Fruit fly (Drosophila melanogaster): ENCODE data around the gene meng.

meng gene

DNA sequence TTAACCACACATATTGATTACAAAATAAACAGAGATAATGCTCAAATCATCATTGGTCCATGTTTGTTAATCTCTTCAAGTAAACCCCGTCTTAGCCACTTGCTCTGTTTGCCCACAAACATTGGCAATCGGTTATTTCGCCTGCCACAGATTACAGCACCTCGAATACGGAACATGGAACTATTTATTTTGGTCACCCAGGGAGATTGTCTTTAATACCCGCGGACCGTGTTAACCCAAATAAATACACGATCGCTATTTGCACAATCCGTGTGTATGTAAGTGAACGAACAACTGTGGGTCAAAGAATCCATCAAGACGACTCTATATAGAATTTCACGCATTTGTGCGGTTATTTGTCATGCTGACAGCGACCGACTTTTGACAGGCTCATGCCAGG lies 41.6 kb upstream of the meng start (continued):
- TF ChIP-seq CG33213 (GFP tag; optimal IDR thresholded peaks at IDR 0.05) (peak; percentile 20), Rfx (GFP tag; IDR thresholded peaks at IDR 0.05) (no peak), CG15011 (GFP tag; optimal IDR thresholded peaks at IDR 0.05) (peak; percentile 45), run (tag; optimal IDR thresholded peaks at IDR 0.05) (peak; percentile 30), Nf-YA (GFP tag; IDR thresholded peaks at IDR 0.05) (no peak), Ptx1 (GFP tag; IDR thresholded peaks at IDR 0.05) (no peak), Sox102F (GFP tag; optimal IDR thresholded peaks at IDR 0.05) (no peak), Awh (GFP tag; IDR thresholded peaks at IDR 0.05) (no peak), tna (GFP tag; IDR thresholded peaks at IDR 0.05; ENCODE audit: partially characterized antibody) (no peak), Med (GFP tag) (peak; percentile 84), dysf (GFP tag; IDR thresholded peaks at IDR 0.05) (no peak), CG8290 (GFP tag; optimal IDR thresholded peaks at IDR 0.05) (peak; percentile 31), CG8290 (tag; optimal IDR thresholded peaks at IDR 0.05) (peak in 1 of 2 experiments; percentile 39), CG4617 (GFP tag; optimal IDR thresholded peaks at IDR 0.05; ENCODE audit: borderline replicate concordance) (no peak), CG7839 (tag; optimal IDR thresholded peaks at IDR 0.05) (peak; percentile 11), fd64A (GFP tag; optimal IDR thresholded peaks at IDR 0.05) (no peak), CG1233 (GFP tag; optimal IDR thresholded peaks at IDR 0.05) (peak; percentile 60), pnt (GFP tag; optimal IDR thresholded peaks at IDR 0.05) (peak; percentile 6), sens-2 (GFP tag; IDR thresholded peaks at IDR 0.05) (peak; percentile 54; the same call in 1 of the 2 replicates), Oli (tag; optimal IDR thresholded peaks at IDR 0.05) (no peak), so (GFP tag; IDR thresholded peaks at IDR 0.05) (no peak; the same call in 2 of the 3 replicates), crol (GFP tag; IDR thresholded peaks at IDR 0.05) (no peak), CG10543 (GFP tag; optimal IDR thresholded peaks at IDR 0.05) (no peak), grn (GFP tag; optimal IDR thresholded peaks at IDR 0.05) (peak; percentile 14), Xbp1 (GFP tag; optimal IDR thresholded peaks at IDR 0.05) (no peak), fu2 (GFP tag; optimal IDR thresholded peaks at IDR 0.05) (no peak), CG11247 (GFP tag; IDR thresholded peaks at IDR 0.05) (no peak), CG13894 (tag; optimal IDR thresholded peaks at IDR 0.05) (no peak), jigr1 (GFP tag; IDR thresholded peaks at IDR 0.05) (no peak), en (GFP tag; optimal IDR thresholded peaks at IDR 0.05) (peak; percentile 30), gt (GFP tag; IDR thresholded peaks at IDR 0.05) (no peak), vfl (GFP tag; optimal IDR thresholded peaks at IDR 0.05) (no peak), sr (GFP tag; IDR thresholded peaks at IDR 0.05) (no peak), ind (GFP tag; optimal IDR thresholded peaks at IDR 0.05) (no peak), odd (GFP tag; optimal IDR thresholded peaks at IDR 0.05) (peak; percentile 46), ftz-f1 (GFP tag; optimal IDR thresholded peaks at IDR 0.05) (no peak), crp (GFP tag; optimal IDR thresholded peaks at IDR 0.05) (no peak), CG10462 (GFP tag; optimal IDR thresholded peaks at IDR 0.05) (peak; percentile 28), lbe (GFP tag; optimal IDR thresholded peaks at IDR 0.05) (no peak), Blimp-1 (GFP tag; optimal IDR thresholded peaks at IDR 0.05) (no peak), CG8388 (GFP tag; optimal IDR thresholded peaks at IDR 0.05) (no peak), Stat92E (GFP tag; optimal IDR thresholded peaks at IDR 0.05) (no peak), CG3838 (GFP tag; optimal IDR thresholded peaks at IDR 0.05) (no peak), CG2199 (GFP tag; IDR thresholded peaks at IDR 0.05) (no peak), Neu2 (GFP tag; optimal IDR thresholded peaks at IDR 0.05; ENCODE audit: borderline replicate concordance) (peak; percentile 52), pzg (GFP tag; optimal IDR thresholded peaks at IDR 0.05) (no peak), vnd (GFP tag; IDR thresholded peaks at IDR 0.05; ENCODE audit: partially characterized antibody) (no peak), CG11093 (GFP tag; IDR thresholded peaks at IDR 0.05) (no peak), CG12744 (GFP tag; optimal IDR thresholded peaks at IDR 0.05) (peak; percentile 40), Dref (GFP tag; IDR thresholded peaks at IDR 0.05) (no peak), CG13296 (GFP tag; optimal IDR thresholded peaks at IDR 0.05) (no peak), Doc2 (GFP tag; IDR thresholded peaks at IDR 0.05) (no peak)
